Worm (Caenorhabditis elegans): ENCODE data around the gene glb-2.
A peak's percentile ranks its signal among the peaks of the same experiment; 100 is the strongest.

DNA sequence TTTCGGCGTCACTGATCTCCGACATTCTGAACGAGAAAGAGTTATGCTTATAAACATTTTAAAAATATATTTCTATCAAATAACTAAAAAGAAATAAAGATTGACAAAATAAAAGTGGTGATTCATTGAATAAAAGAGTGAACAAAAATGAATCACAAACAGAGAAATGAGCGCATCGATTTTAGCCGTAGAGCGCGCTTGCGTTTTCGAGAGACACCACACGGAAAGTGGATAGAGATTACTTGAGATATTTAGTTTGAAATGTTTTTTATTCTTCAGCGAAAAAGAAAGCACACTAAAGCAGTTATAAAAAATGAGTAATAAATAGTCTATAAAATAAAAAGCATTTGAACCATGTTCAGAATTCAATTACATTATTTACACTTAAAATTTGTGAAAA, 32.8 kb downstream of the glb-2 start, which contains the start of gene cap-1:
- TF ChIP-seq W03F9.2 (tag; optimal IDR thresholded peaks at IDR 0.05) (peak; percentile 91), dao-5 (tag; optimal IDR thresholded peaks at IDR 0.05) (no peak)

Data from whole organism, L4/young adult.